Worm (Caenorhabditis elegans): ENCODE measurements around the gene C55A6.11.

The C55A6.11 gene

ce11 chrV:11562643-11563042, 42.3 kb downstream of the C55A6.11 start, which contains the start of gene srx-86:
Gene srx-86, plus strand, starts transcription at chrV:11562943.
- no peak for TF ChIP-seq hlh-15 (tag; optimal IDR thresholded peaks at IDR 0.05)

ce11 chrV:11564573-11564972, 44.3 kb downstream of the C55A6.11 start, which contains the start of gene srx-87:
Gene srx-87, plus strand, starts transcription at chrV:11564873.
- TF ChIP-seq rnt-1 (tag; optimal IDR thresholded peaks at IDR 0.05) (no peak), sox-4 (tag; optimal IDR thresholded peaks at IDR 0.05) (no peak), fkh-10 (GFP tag; optimal IDR thresholded peaks at IDR 0.05) (no peak), ceh-48 (tag; optimal IDR thresholded peaks at IDR 0.05) (no peak), ets-4 (tag; optimal IDR thresholded peaks at IDR 0.05) (no peak), lin-11 (tag; optimal IDR thresholded peaks at IDR 0.05) (no peak), lim-6 (tag; optimal IDR thresholded peaks at IDR 0.05) (no peak)

ce11 chrV:11570169-11570651, 49.9 kb downstream of the C55A6.11 start, which contains the start of the genes nhr-101 and pms-2:
Gene nhr-101, plus strand, starts transcription at chrV:11570476.
Gene pms-2, minus strand, starts transcription at chrV:11570601.
- TF ChIP-seq C38D4.7 (GFP tag; optimal IDR thresholded peaks at IDR 0.05) (no peak), ceh-45 (GFP tag; IDR thresholded peaks at IDR 0.05) (no peak), pqm-1 (tag; optimal IDR thresholded peaks at IDR 0.05) (no peak), K02D7.2 (tag; optimal IDR thresholded peaks at IDR 0.05) (no peak), ceh-22 (tag; optimal IDR thresholded peaks at IDR 0.05) (no peak), ceh-2 (tag; optimal IDR thresholded peaks at IDR 0.05) (no peak), elt-2 (tag; optimal IDR thresholded peaks at IDR 0.05) (no peak), ahr-1 (tag; optimal IDR thresholded peaks at IDR 0.05) (no peak), rnt-1 (tag; optimal IDR thresholded peaks at IDR 0.05) (no peak), ztf-16 (tag; optimal IDR thresholded peaks at IDR 0.05) (no peak), fkh-10 (GFP tag; optimal IDR thresholded peaks at IDR 0.05) (no peak), ceh-24 (tag; optimal IDR thresholded peaks at IDR 0.05) (no peak), ceh-14 (tag; optimal IDR thresholded peaks at IDR 0.05) (no peak), hlh-6 (tag; optimal IDR thresholded peaks at IDR 0.05) (no peak), ttx-3 (tag; optimal IDR thresholded peaks at IDR 0.05) (no peak), eyg-1 (tag; optimal IDR thresholded peaks at IDR 0.05) (no peak), hlh-13 (GFP tag; optimal IDR thresholded peaks at IDR 0.05) (no peak), unc-86 (tag; optimal IDR thresholded peaks at IDR 0.05) (no peak), hlh-30 (tag; optimal IDR thresholded peaks at IDR 0.05; ENCODE audit: insufficient read depth) (no peak), lim-6 (tag; optimal IDR thresholded peaks at IDR 0.05) (no peak)

Measured in whole organism, late embryonic.